Worm (Caenorhabditis elegans): ENCODE measurements around the gene ZK512.11.

DNA sequence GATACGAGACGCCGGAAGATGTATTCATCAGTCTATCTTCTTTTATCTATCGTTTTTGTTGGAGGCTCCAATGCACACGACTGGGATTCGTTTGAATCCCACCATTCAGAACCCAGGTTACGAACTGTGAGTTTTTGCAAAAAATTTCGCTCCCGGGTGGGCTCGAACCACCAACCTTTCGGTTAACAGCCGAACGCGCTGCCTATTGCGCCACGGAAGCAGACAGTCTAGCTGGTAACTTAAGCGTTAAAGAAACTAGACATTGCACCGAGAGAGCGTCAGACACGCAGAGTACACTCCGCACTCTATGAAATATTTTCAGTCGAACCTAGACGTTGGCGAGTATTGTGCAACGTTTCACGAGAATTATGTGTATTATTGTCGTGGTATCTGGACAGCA lies 40.0 kb upstream of the ZK512.11 start:
- TF ChIP-seq unc-130 (tag; optimal IDR thresholded peaks at IDR 0.05), result no peak
- TF ChIP-seq lin-13 (GFP tag; optimal IDR thresholded peaks at IDR 0.05), result no peak
- TF ChIP-seq efl-1 (optimal IDR thresholded peaks at IDR 0.05), result peak; percentile 31 to 50
- TF ChIP-seq efl-1 (GFP tag; optimal IDR thresholded peaks at IDR 0.05 in 1 of 2), result peak; percentile 12 to 94
- peak in 1 of 3 experiments; percentile 39 for TF ChIP-seq ceh-82 (tag; optimal IDR thresholded peaks at IDR 0.05)
- no peak for TF ChIP-seq nhr-76 (tag; optimal IDR thresholded peaks at IDR 0.05)
- no peak for TF ChIP-seq nhr-28 (tag; optimal IDR thresholded peaks at IDR 0.05)
- TF ChIP-seq nhr-47 (tag; optimal IDR thresholded peaks at IDR 0.05), result no peak
- TF ChIP-seq fos-1 (tag; optimal IDR thresholded peaks at IDR 0.05), result no peak
- no peak for TF ChIP-seq nhr-11 (tag; optimal IDR thresholded peaks at IDR 0.05)
- TF ChIP-seq mef-2 (tag; optimal IDR thresholded peaks at IDR 0.05), result no peak

Measured in whole organism, L1 larva.